Fruit fly (Drosophila melanogaster): Measurements from ENCODE around the gene CNPYb.

CNPYb gene

DNA sequence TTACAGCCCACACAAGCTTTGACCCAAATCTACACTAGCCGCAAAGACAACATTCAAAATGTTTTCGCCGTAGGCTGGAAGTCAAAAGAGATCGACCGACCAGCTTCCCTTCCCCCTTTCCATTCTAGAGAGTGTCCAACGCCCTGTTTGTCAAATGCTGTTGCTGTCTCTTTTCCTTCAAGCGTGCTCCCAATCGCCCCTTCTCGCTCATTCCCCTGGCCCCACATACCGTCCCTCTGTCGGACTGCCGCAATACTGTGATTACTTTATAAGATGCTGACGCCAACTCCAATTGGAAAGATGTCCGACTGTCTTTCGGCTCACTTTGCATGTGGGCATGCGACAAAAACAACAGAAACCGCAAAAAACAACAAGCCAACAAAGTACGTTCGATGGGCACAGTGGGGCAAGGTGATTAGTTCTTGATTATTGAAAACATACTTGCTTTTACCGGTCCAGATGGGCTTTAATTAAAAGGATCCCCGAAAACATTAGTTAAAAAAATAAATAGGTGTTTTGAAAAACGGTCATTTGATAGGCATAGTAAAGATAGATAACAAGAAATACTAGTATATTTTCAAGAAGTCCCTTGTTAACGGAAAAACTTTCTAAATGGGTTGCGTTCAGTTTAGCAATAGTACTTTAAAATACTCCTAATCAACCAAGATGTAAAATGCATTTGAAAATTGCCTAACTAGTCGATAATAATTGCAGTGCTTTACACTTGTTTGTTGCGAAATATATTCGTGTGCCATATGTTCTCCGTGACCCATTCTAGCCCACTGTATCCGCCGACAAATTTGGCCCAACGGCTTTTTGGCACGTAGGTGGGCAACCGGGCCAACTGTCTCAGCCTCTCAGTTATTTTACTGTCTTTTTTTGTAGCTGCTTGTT lies 16.0 kb downstream of the CNPYb start:
- TF ChIP-seq net (GFP tag; optimal IDR thresholded peaks at IDR 0.05) = peak; percentile 74
- TF ChIP-seq Met (GFP tag; optimal IDR thresholded peaks at IDR 0.05) = peak; percentile 83
- peak; percentile 84 for TF ChIP-seq lz (GFP tag; optimal IDR thresholded peaks at IDR 0.05)
- TF ChIP-seq CG8319 (GFP tag; optimal IDR thresholded peaks at IDR 0.05) = peak; percentile 56
- peak; percentile 55 for TF ChIP-seq CG15336 (GFP tag; IDR thresholded peaks at IDR 0.05)
- peak; percentile 52 for TF ChIP-seq dac (GFP tag; optimal IDR thresholded peaks at IDR 0.05)
- TF ChIP-seq CG8632 (GFP tag; optimal IDR thresholded peaks at IDR 0.05) = peak; percentile 76
- TF ChIP-seq Ets21C (GFP tag; optimal IDR thresholded peaks at IDR 0.05) = peak; percentile 59
- peak; percentile 78 for TF ChIP-seq Sox15 (GFP tag; optimal IDR thresholded peaks at IDR 0.05)
- TF ChIP-seq acj6 (GFP tag; optimal IDR thresholded peaks at IDR 0.05) = peak; percentile 73
- TF ChIP-seq CG9139 (GFP tag; optimal IDR thresholded peaks at IDR 0.05) = peak; percentile 4
- TF ChIP-seq CG8119 (GFP tag; IDR thresholded peaks at IDR 0.05) = peak; percentile 62; the same call in 2 of the 3 replicates
- TF ChIP-seq CG31627 (GFP tag; optimal IDR thresholded peaks at IDR 0.05) = peak; percentile 78
- 0 out of 3 replicates have a peak, but pooled peaks have one; percentile 23 for TF ChIP-seq eg (GFP tag; IDR thresholded peaks at IDR 0.05)
- TF ChIP-seq Lpt (GFP tag; optimal IDR thresholded peaks at IDR 0.05) = peak; percentile 3
- peak; percentile 94 for TF ChIP-seq Eip78C (GFP tag)
- TF ChIP-seq fkh (GFP tag; optimal IDR thresholded peaks at IDR 0.05) = peak; percentile 67
- TF ChIP-seq salr (GFP tag; optimal IDR thresholded peaks at IDR 0.05) = peak in 1 of 2 experiments; percentile 79
- TF ChIP-seq CG11762 (GFP tag; optimal IDR thresholded peaks at IDR 0.05; ENCODE audit: insufficient read depth) = peak; percentile 54
- peak; percentile 94 for TF ChIP-seq svp (GFP tag)
- peak; percentile 82 for TF ChIP-seq pdm3 (GFP tag; optimal IDR thresholded peaks at IDR 0.05)
- TF ChIP-seq CG6854 (GFP tag; optimal IDR thresholded peaks at IDR 0.05) = no peak
- TF ChIP-seq Blimp-1 (GFP tag; optimal IDR thresholded peaks at IDR 0.05) = peak; percentile 56
- peak; percentile 53 for TF ChIP-seq CG3032 (tag; optimal IDR thresholded peaks at IDR 0.05)
- TF ChIP-seq CG6276 (GFP tag; optimal IDR thresholded peaks at IDR 0.05) = peak; percentile 79
- TF ChIP-seq Hr38 (GFP tag; optimal IDR thresholded peaks at IDR 0.05) = no peak
- TF ChIP-seq Ets96B (tag; optimal IDR thresholded peaks at IDR 0.05) = peak; percentile 65
- no peak for TF ChIP-seq vri (GFP tag; optimal IDR thresholded peaks at IDR 0.05)
- TF ChIP-seq fd85E (GFP tag; optimal IDR thresholded peaks at IDR 0.05) = peak; percentile 39
- TF ChIP-seq CG3919 (GFP tag; optimal IDR thresholded peaks at IDR 0.05) = peak; percentile 77
- TF ChIP-seq spab (GFP tag; optimal IDR thresholded peaks at IDR 0.05) = peak; percentile 65
- TF ChIP-seq CG10669 (GFP tag; optimal IDR thresholded peaks at IDR 0.05) = peak; percentile 69
- TF ChIP-seq topi (GFP tag; optimal IDR thresholded peaks at IDR 0.05) = peak; percentile 84
- peak; percentile 74 for TF ChIP-seq achi (GFP tag; optimal IDR thresholded peaks at IDR 0.05)
- peak; percentile 78 for TF ChIP-seq dsx (GFP tag; optimal IDR thresholded peaks at IDR 0.05; ENCODE audit: poor library complexity, severe bottlenecking)
- peak; percentile 83 for TF ChIP-seq CG10631 (GFP tag; optimal IDR thresholded peaks at IDR 0.05)
- peak; percentile 88 for TF ChIP-seq esn (GFP tag; optimal IDR thresholded peaks at IDR 0.05)
- TF ChIP-seq CG32006 (GFP tag; optimal IDR thresholded peaks at IDR 0.05) = peak; percentile 89
- TF ChIP-seq CG16779 (tag; optimal IDR thresholded peaks at IDR 0.05) = peak; percentile 57
- TF ChIP-seq CG4318 (GFP tag; optimal IDR thresholded peaks at IDR 0.05) = peak; percentile 79
- peak; percentile 79 for TF ChIP-seq Sox102F (GFP tag; optimal IDR thresholded peaks at IDR 0.05)
- TF ChIP-seq Hr4 (GFP tag; optimal IDR thresholded peaks at IDR 0.05) = peak; percentile 86
- no peak for TF ChIP-seq Gug (GFP tag; IDR thresholded peaks at IDR 0.05)
- TF ChIP-seq CG6808 (GFP tag; optimal IDR thresholded peaks at IDR 0.05) = peak; percentile 72
- TF ChIP-seq CG6163 (GFP tag; IDR thresholded peaks at IDR 0.05) = peak; percentile 49; the same call in 1 of the 3 replicates
- TF ChIP-seq Smox (GFP tag; optimal IDR thresholded peaks at IDR 0.05) = peak; percentile 79
- peak; percentile 8 to 74 for TF ChIP-seq ss (GFP tag; optimal IDR thresholded peaks at IDR 0.05)
- TF ChIP-seq CG6792 (GFP tag; optimal IDR thresholded peaks at IDR 0.05) = peak; percentile 68
- peak; percentile 82 for TF ChIP-seq Sox14 (GFP tag; optimal IDR thresholded peaks at IDR 0.05)

Data from whole organism, prepupa.